Fruit fly (Drosophila melanogaster) whole organism, embryonic: ENCODE measurements around the gene sv.

Experiments used
- ATbp ChIP-seq: fragments of 200-800 bp; sonication (Bioruptor generic); optimal IDR thresholded peaks from 2 replicates; lab custom pipeline; 2017; ENCODE audit warnings: missing biosample characterization, mild to moderate bottlenecking, missing genetic modification characterization, missing genetic modification reagents
- CG14050 ChIP-seq: fragments of 200-800 bp; sonication (Bioruptor generic); IDR thresholded peaks from 3 replicates; pipeline ENCODE4 v1.3.6; 2022; ENCODE audit warnings: missing biosample characterization, missing genetic modification characterization
- CG14441 ChIP-seq: fragments of 200-800 bp; sonication (Bioruptor generic); IDR thresholded peaks from 2 replicates; pipeline ENCODE4 v1.3.6; 2022; ENCODE audit warnings: missing biosample characterization, missing genetic modification characterization
- CG14710 ChIP-seq: fragments of 200-800 bp; sonication (Bioruptor generic); optimal IDR thresholded peaks from 3 replicates; lab custom pipeline; 2019; ENCODE audit warnings: missing biosample characterization, mild to moderate bottlenecking, missing genetic modification characterization, moderate library complexity
- CG14860 ChIP-seq: fragments of 200-800 bp; sonication (Bioruptor generic); IDR thresholded peaks from 3 replicates; pipeline ENCODE4 v1.3.6; 2022; ENCODE audit warnings: missing biosample characterization, missing genetic modification characterization; ENCODE audit not compliant: partially characterized antibody
- CG15601 ChIP-seq: fragments of 200-800 bp; sonication (Bioruptor generic); optimal IDR thresholded peaks from 3 replicates; lab custom pipeline; 2019; ENCODE audit warnings: missing biosample characterization, mild to moderate bottlenecking, missing genetic modification characterization, moderate library complexity
- CG16815 ChIP-seq: fragments of 200-800 bp; sonication (Bioruptor generic); optimal IDR thresholded peaks from 3 replicates; lab custom pipeline; 2017; ENCODE audit warnings: missing biosample characterization, mild to moderate bottlenecking, missing genetic modification characterization
- CG17385 ChIP-seq: fragments of 200-800 bp; sonication (Bioruptor generic); optimal IDR thresholded peaks from 3 replicates; lab custom pipeline; 2018; ENCODE audit warnings: missing biosample characterization, mild to moderate bottlenecking, missing genetic modification characterization
- CG18599 ChIP-seq: fragments of 200-800 bp; sonication (Bioruptor generic); optimal IDR thresholded peaks from 3 replicates; lab custom pipeline; 2017; ENCODE audit warnings: missing biosample characterization, missing genetic modification characterization, mild to moderate bottlenecking, moderate library complexity, missing genetic modification reagents
- CG30020 ChIP-seq: fragments of 200-800 bp; optimal IDR thresholded peaks from 2 replicates; lab custom pipeline; 2019; ENCODE audit warnings: missing biosample characterization, mild to moderate bottlenecking, missing genetic modification characterization, moderate library complexity
- CG3065 ChIP-seq: fragments of 200-800 bp; sonication (Bioruptor generic); optimal IDR thresholded peaks from 2 replicates; lab custom pipeline; 2016; ENCODE audit warnings: missing biosample characterization, missing genetic modification characterization
- CG32767 ChIP-seq: fragments of 200-800 bp; sonication (Bioruptor generic); IDR thresholded peaks from 2 replicates; pipeline ENCODE4 v1.3.6; 2022; ENCODE audit warnings: missing biosample characterization, missing genetic modification characterization
- CG3281 ChIP-seq: fragments of 200-800 bp; sonication (Bioruptor generic); optimal IDR thresholded peaks from 3 replicates; lab custom pipeline; 2017; ENCODE audit warnings: missing biosample characterization, mild to moderate bottlenecking, missing genetic modification characterization
- CG34376 ChIP-seq: fragments of 200-800 bp; sonication (Bioruptor generic); optimal IDR thresholded peaks from 2 replicates; lab custom pipeline; 2018; ENCODE audit warnings: missing biosample characterization, mild to moderate bottlenecking, missing genetic modification characterization
- CG3838 ChIP-seq: fragments of 200-800 bp; sonication (Bioruptor generic); optimal IDR thresholded peaks from 3 replicates; lab custom pipeline; 2016; ENCODE audit warnings: missing biosample characterization, missing genetic modification characterization
- CG6272 ChIP-seq: fragments of 200-800 bp; sonication (Bioruptor generic); IDR thresholded peaks from 2 replicates; pipeline ENCODE4 v1.3.6; 2022; ENCODE audit warnings: missing biosample characterization, missing genetic modification characterization
- CG6689 ChIP-seq: fragments of 200-800 bp; sonication (Bioruptor generic); IDR thresholded peaks from 2 replicates; pipeline ENCODE4 v1.3.6; 2022; ENCODE audit warnings: missing biosample characterization, missing genetic modification characterization
- CTCF ChIP-seq: fragments of 200-800 bp; sonication (Bioruptor generic); optimal IDR thresholded peaks from 2 replicates; lab custom pipeline; 2017; ENCODE audit warnings: missing biosample characterization, mild to moderate bottlenecking, missing genetic modification characterization, moderate library complexity
- Dip2 ChIP-seq: fragments of 200-800 bp; sonication (Bioruptor generic); IDR thresholded peaks from 2 replicates; pipeline ENCODE4 v1.3.6; 2022; ENCODE audit warnings: missing biosample characterization, missing genetic modification characterization
- Doc2 ChIP-seq: fragments of 200-800 bp; sonication (Bioruptor generic); IDR thresholded peaks from 2 replicates; pipeline ENCODE4 v1.3.6; 2022; ENCODE audit warnings: missing biosample characterization, missing genetic modification characterization
- Dp ChIP-seq: fragments of 200-800 bp; sonication (Bioruptor generic); optimal IDR thresholded peaks from 2 replicates; lab custom pipeline; 2018; ENCODE audit warnings: missing biosample characterization, mild to moderate bottlenecking, missing genetic modification characterization, moderate library complexity
- HLH54F ChIP-seq: fragments of 200-800 bp; sonication (Bioruptor generic); optimal IDR thresholded peaks from 3 replicates; lab custom pipeline; 2016; ENCODE audit warnings: missing biosample characterization, missing genetic modification characterization
- Mad ChIP-seq: fragments of 200-800 bp; sonication (Bioruptor generic); optimal IDR thresholded peaks from 2 replicates; lab custom pipeline; 2016; ENCODE audit warnings: missing biosample characterization, missing genetic modification characterization
- Neu2 ChIP-seq: fragments of 200-800 bp; sonication (Bioruptor generic); optimal IDR thresholded peaks from 3 replicates; lab custom pipeline; 2016; ENCODE audit warnings: missing biosample characterization, missing genetic modification characterization, borderline replicate concordance
- Ptx1 ChIP-seq: fragments of 200-800 bp; sonication (Bioruptor generic); IDR thresholded peaks from 2 replicates; pipeline ENCODE4 v1.3.6; 2022; ENCODE audit warnings: missing biosample characterization, missing genetic modification characterization
- Ravus ChIP-seq: fragments of 200-800 bp; sonication (Bioruptor generic); IDR thresholded peaks from 2 replicates; pipeline ENCODE4 v1.3.6; 2022; ENCODE audit warnings: missing biosample characterization, missing genetic modification characterization
- Sox100B ChIP-seq: fragments of 200-800 bp; sonication (Bioruptor generic); optimal IDR thresholded peaks from 3 replicates; lab custom pipeline; 2018; ENCODE audit warnings: missing biosample characterization, mild to moderate bottlenecking, missing genetic modification characterization
- Sry-δ ChIP-seq: fragments of 200-800 bp; sonication (Bioruptor generic); optimal IDR thresholded peaks from 2 replicates; lab custom pipeline; 2016; ENCODE audit warnings: missing biosample characterization, missing genetic modification characterization
- Vsx1 ChIP-seq: fragments of 200-800 bp; sonication (Bioruptor generic); optimal IDR thresholded peaks from 2 replicates; lab custom pipeline; 2017; ENCODE audit warnings: missing biosample characterization, mild to moderate bottlenecking, missing genetic modification characterization, missing genetic modification reagents
- ab ChIP-seq: fragments of 200-800 bp; sonication (Bioruptor generic); optimal IDR thresholded peaks from 2 replicates; lab custom pipeline; 2016; ENCODE audit warnings: missing biosample characterization, missing genetic modification characterization
- aop ChIP-seq: fragments of 200-800 bp; sonication (Bioruptor generic); IDR thresholded peaks from 2 replicates; pipeline ENCODE4 v1.3.6; 2022; ENCODE audit warnings: missing biosample characterization, missing genetic modification characterization
- dan ChIP-seq: fragments of 200-800 bp; sonication (Bioruptor generic); IDR thresholded peaks from 2 replicates; pipeline ENCODE4 v1.3.6; 2022; ENCODE audit warnings: missing biosample characterization, missing genetic modification characterization
- dati ChIP-seq: fragments of 200-800 bp; sonication (Bioruptor generic); IDR thresholded peaks from 2 replicates; pipeline ENCODE4 v1.3.6; 2022; ENCODE audit warnings: missing biosample characterization, missing genetic modification characterization
- eve ChIP-seq, 2 experiments: fragments of >200 bp; optimal IDR thresholded peaks; 2 replicates each; lab custom pipeline; 2017; ENCODE audit warnings: missing biosample characterization in 2 of 2, missing genetic modification characterization in 2 of 2
- fu2 ChIP-seq: fragments of 200-800 bp; sonication (Bioruptor generic); optimal IDR thresholded peaks from 2 replicates; lab custom pipeline; 2016; ENCODE audit warnings: missing biosample characterization, missing genetic modification characterization
- gcm ChIP-seq: fragments of 200-800 bp; sonication (Bioruptor generic); optimal IDR thresholded peaks from 2 replicates; lab custom pipeline; 2019; ENCODE audit warnings: missing biosample characterization, mild to moderate bottlenecking, missing genetic modification characterization, moderate library complexity
- grau ChIP-seq: fragments of 200-800 bp; optimal IDR thresholded peaks from 3 replicates; lab custom pipeline; 2019; ENCODE audit warnings: missing biosample characterization, mild to moderate bottlenecking, missing genetic modification characterization, moderate library complexity
- her ChIP-seq: fragments of 200-800 bp; sonication (Bioruptor generic); optimal IDR thresholded peaks from 2 replicates; lab custom pipeline; 2016; ENCODE audit warnings: missing biosample characterization, missing genetic modification characterization
- hkb ChIP-seq, 2 experiments: fragments of 200-800 bp in 1 of 2; fragments of >200 bp in 1 of 2; sonication (Bioruptor generic) in 1 of 2; IDR thresholded peaks in 1 of 2; optimal IDR thresholded peaks in 1 of 2; 2 replicates each; pipeline versions ENCODE4 v1.3.6 to Lab custom; 2017 to 2022; ENCODE audit warnings: missing biosample characterization in 1 of 2, missing genetic modification characterization in 1 of 2
- mirr ChIP-seq: fragments of 200-800 bp; sonication (Bioruptor generic); optimal IDR thresholded peaks from 3 replicates; lab custom pipeline; 2018; ENCODE audit warnings: missing biosample characterization, mild to moderate bottlenecking, missing genetic modification characterization
- nom ChIP-seq: fragments of 200-800 bp; sonication (Bioruptor generic); optimal IDR thresholded peaks from 2 replicates; lab custom pipeline; 2017; ENCODE audit warnings: missing biosample characterization, missing genetic modification characterization, mild to moderate bottlenecking, moderate library complexity, missing genetic modification reagents
- onecut ChIP-seq: fragments of 200-800 bp; sonication (Bioruptor generic); IDR thresholded peaks from 2 replicates; pipeline ENCODE4 v1.3.6; 2022; ENCODE audit warnings: missing biosample characterization, missing genetic modification characterization
- sc ChIP-seq, 3 experiments: fragments of >200 bp in 2 of 3; fragments of 200-800 bp in 1 of 3; sonication (Bioruptor generic) in 1 of 3; optimal IDR thresholded peaks; 2 replicates in 2 of 3; 3 replicates in 1 of 3; lab custom pipeline; 2017; ENCODE audit warnings: mild to moderate bottlenecking in 1 of 3, missing biosample characterization in 1 of 3, missing genetic modification characterization in 1 of 3, missing genetic modification reagents in 1 of 3
- sqz ChIP-seq: fragments of 200-800 bp; sonication (Bioruptor generic); optimal IDR thresholded peaks from 3 replicates; lab custom pipeline; 2018; ENCODE audit warnings: missing biosample characterization, mild to moderate bottlenecking, missing genetic modification characterization
- sug ChIP-seq: fragments of 200-800 bp; optimal IDR thresholded peaks from 2 replicates; lab custom pipeline; 2019; ENCODE audit warnings: missing biosample characterization, mild to moderate bottlenecking, missing genetic modification characterization, moderate library complexity
- tll ChIP-seq, 2 experiments: fragments of 200-800 bp in 1 of 2; fragments of >200 bp in 1 of 2; sonication (Bioruptor generic) in 1 of 2; optimal IDR thresholded peaks; 2 replicates each; lab custom pipeline; 2017 to 2019; ENCODE audit warnings: missing biosample characterization in 2 of 2, missing genetic modification characterization in 2 of 2, mild to moderate bottlenecking in 1 of 2, moderate library complexity in 1 of 2
- toy ChIP-seq: fragments of 200-800 bp; sonication (Bioruptor generic); IDR thresholded peaks from 2 replicates; pipeline ENCODE4 v1.3.6; 2022; ENCODE audit warnings: missing biosample characterization, missing genetic modification characterization
- unc-4 ChIP-seq: fragments of 200-800 bp; sonication (Bioruptor generic); IDR thresholded peaks from 2 replicates; pipeline ENCODE4 v1.3.6; 2022; ENCODE audit warnings: missing biosample characterization, missing genetic modification characterization; ENCODE audit not compliant: partially characterized antibody
- vfl ChIP-seq: fragments of 200-800 bp; sonication (Bioruptor generic); optimal IDR thresholded peaks from 2 replicates; lab custom pipeline; 2016; ENCODE audit warnings: missing biosample characterization, missing genetic modification characterization
- vvl ChIP-seq: fragments of 200-800 bp; sonication (Bioruptor generic); IDR thresholded peaks from 2 replicates; pipeline ENCODE4 v1.3.6; 2022; ENCODE audit warnings: missing biosample characterization, missing genetic modification characterization
- z ChIP-seq: fragments of 200-800 bp; sonication (Bioruptor generic); IDR thresholded peaks from 3 replicates; pipeline ENCODE4 v1.3.6; 2022; ENCODE audit warnings: missing biosample characterization, missing genetic modification characterization

sv gene

DNA sequence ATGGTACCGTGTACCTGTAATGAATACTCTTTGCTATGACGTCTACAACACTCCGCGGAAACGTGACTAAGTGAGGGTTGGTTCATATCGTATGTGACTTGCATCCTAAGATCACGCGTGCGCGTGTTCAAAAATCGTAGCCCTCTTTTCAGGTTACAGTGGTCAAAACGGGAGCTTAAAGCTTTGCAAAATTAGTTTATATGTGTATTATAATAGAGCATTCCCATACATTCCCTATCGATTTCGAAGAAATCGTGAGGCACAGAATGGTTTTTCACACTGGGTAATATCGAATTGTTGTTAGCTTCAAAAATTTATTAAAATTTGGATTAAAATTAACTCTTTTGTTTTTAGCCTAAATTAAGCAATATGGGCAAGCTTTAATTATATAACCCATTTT, 57.9 kb downstream of the sv start (continued):
- no peak for TF ChIP-seq ab (GFP tag; lab: Kevin White, UChicago)
- TF ChIP-seq sqz (GFP tag; lab: Kevin White, UChicago), result no peak
- no peak for TF ChIP-seq Neu2 (GFP tag; lab: Kevin White, UChicago)
- TF ChIP-seq sc (optimal IDR thresholded peaks at IDR 0.05; lab: Kevin White, UChicago), result no peak
- no peak for TF ChIP-seq sc (GFP tag; optimal IDR thresholded peaks at IDR 0.05; lab: Kevin White, UChicago)
- TF ChIP-seq dan (GFP tag; lab: Robert Waterston, UW), result no peak
- no peak; the same call in 1 of the 2 replicates for TF ChIP-seq toy (GFP tag; lab: Robert Waterston, UW)
- no peak for TF ChIP-seq aop
- TF ChIP-seq CTCF (GFP tag; lab: Kevin White, UChicago), result no peak
- TF ChIP-seq CG30020 (tag; lab: Kevin White, UChicago), result peak; percentile 96
- peak; percentile 32 for TF ChIP-seq Vsx1 (GFP tag; lab: Kevin White, UChicago)
- TF ChIP-seq eve (GFP tag; optimal IDR thresholded peaks at IDR 0.05; lab: Kevin White, UChicago), result peak in 1 of 2 experiments; percentile 57
- TF ChIP-seq CG18599, result no peak
- TF ChIP-seq Dp (GFP tag; lab: Kevin White, UChicago), result no peak
- no peak for TF ChIP-seq Sox100B
- no peak for TF ChIP-seq unc-4 (GFP tag; lab: Robert Waterston, UW)
- no peak for TF ChIP-seq CG6272 (GFP tag; lab: Robert Waterston, UW)
- no peak for TF ChIP-seq Mad (GFP tag; lab: Kevin White, UChicago)
- no peak for TF ChIP-seq CG14050 (GFP tag; lab: Robert Waterston, UW)
- TF ChIP-seq her (GFP tag; lab: Kevin White, UChicago), result no peak
- no peak for TF ChIP-seq CG14860 (GFP tag; lab: Robert Waterston, UW)
- no peak for TF ChIP-seq Ptx1
- TF ChIP-seq CG15601 (tag; lab: Kevin White, UChicago), result no peak
- TF ChIP-seq CG17385 (GFP tag; lab: Kevin White, UChicago), result peak; percentile 38
- no peak for TF ChIP-seq CG3838 (GFP tag; lab: Kevin White, UChicago)
- TF ChIP-seq CG16815 (GFP tag; lab: Kevin White, UChicago), result no peak
- TF ChIP-seq CG6689, result no peak
- peak; percentile 28 for TF ChIP-seq Sry-δ
- no peak for TF ChIP-seq CG32767 (GFP tag; lab: Robert Waterston, UW)
- TF ChIP-seq CG34376, result peak; percentile 27
- no peak for TF ChIP-seq Ravus (GFP tag; lab: Robert Waterston, UW)
- no peak for TF ChIP-seq nom
- no peak for TF ChIP-seq z
- no peak for TF ChIP-seq tll (GFP tag; optimal IDR thresholded peaks at IDR 0.05; lab: Kevin White, UChicago)
- TF ChIP-seq gcm, result no peak
- TF ChIP-seq HLH54F (GFP tag; lab: Kevin White, UChicago), result peak; percentile 13
- no peak for TF ChIP-seq Dip2 (GFP tag; lab: Robert Waterston, UW)
- TF ChIP-seq hkb (optimal IDR thresholded peaks at IDR 0.05; lab: Kevin White, UChicago), result no peak
- no peak; the same call in none of the 2 replicates for TF ChIP-seq hkb (GFP tag; IDR thresholded peaks at IDR 0.05; lab: Robert Waterston, UW)
- no peak for TF ChIP-seq vfl
- no peak for TF ChIP-seq fu2 (GFP tag; lab: Kevin White, UChicago)
- no peak for TF ChIP-seq CG3065 (GFP tag; lab: Kevin White, UChicago)
- TF ChIP-seq vvl (GFP tag; lab: Robert Waterston, UW), result no peak
- TF ChIP-seq CG14441 (GFP tag; lab: Robert Waterston, UW), result no peak
- TF ChIP-seq CG14710 (tag; lab: Kevin White, UChicago), result peak; percentile 2
- TF ChIP-seq Doc2 (GFP tag; lab: Robert Waterston, UW), result no peak
- TF ChIP-seq CG3281, result no peak
- no peak for TF ChIP-seq grau
- peak; percentile 58 for TF ChIP-seq onecut (GFP tag; lab: Robert Waterston, UW)
- TF ChIP-seq mirr (GFP tag; lab: Kevin White, UChicago), result no peak
- TF ChIP-seq dati, result no peak
- TF ChIP-seq ATbp, result no peak
- TF ChIP-seq sug (tag; lab: Kevin White, UChicago), result no peak
